Fruit fly (Drosophila melanogaster): ENCODE measurements around the gene CG10098.

CG10098 gene

DNA sequence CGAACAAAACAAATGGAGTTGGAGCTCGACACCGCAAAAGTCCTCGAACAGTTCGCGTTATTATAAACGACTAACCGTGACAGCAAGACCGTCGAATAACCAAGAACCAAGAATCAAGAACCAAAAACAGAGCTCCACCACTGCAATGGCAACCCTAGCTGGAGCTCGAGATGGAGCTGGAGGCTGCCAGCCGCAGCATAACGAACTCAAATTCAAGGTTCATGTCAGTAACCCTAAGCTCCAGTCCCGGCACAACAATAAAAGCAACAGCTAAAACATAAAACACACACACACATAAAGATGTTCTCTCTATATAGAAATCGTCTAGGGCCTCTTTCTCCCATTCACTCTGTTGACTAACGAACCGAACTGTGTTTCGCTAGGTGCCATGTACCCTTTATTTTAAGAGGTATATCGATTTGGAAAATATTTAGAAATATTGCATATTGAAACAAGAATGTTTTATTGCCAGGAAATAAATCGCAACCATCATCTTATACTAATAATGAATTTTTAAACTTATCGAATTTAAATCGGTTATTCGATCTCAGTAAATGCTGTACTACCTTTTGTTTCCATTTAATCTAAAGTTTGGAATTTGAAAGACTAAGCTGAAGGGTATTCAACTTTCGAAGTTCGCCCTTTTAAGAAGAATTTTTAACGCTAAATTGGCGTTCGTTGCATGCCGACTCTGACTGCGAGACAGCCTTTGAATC is 47.2 kb downstream of the CG10098 start (continued):
- no peak for TF ChIP-seq Nf-YC (tag; optimal IDR thresholded peaks at IDR 0.05)
- TF ChIP-seq CG12769 (tag; optimal IDR thresholded peaks at IDR 0.05) = no peak
- TF ChIP-seq CG4282 (GFP tag; optimal IDR thresholded peaks at IDR 0.05) = no peak
- 0 out of 2 replicates have a peak, but pooled peaks have one; percentile 23 for TF ChIP-seq vvl (GFP tag; IDR thresholded peaks at IDR 0.05)
- TF ChIP-seq MBD-R2 (GFP tag; IDR thresholded peaks at IDR 0.05) = no peak
- TF ChIP-seq crc (GFP tag; optimal IDR thresholded peaks at IDR 0.05) = no peak
- no peak for TF ChIP-seq CG2202 (tag; optimal IDR thresholded peaks at IDR 0.05)
- peak; percentile 0 for TF ChIP-seq dmrt99B (tag; optimal IDR thresholded peaks at IDR 0.05)
- TF ChIP-seq dpn (GFP tag; optimal IDR thresholded peaks at IDR 0.05) = no peak
- no peak for TF ChIP-seq dm (GFP tag; optimal IDR thresholded peaks at IDR 0.05)
- no peak for TF ChIP-seq B-H2 (GFP tag; optimal IDR thresholded peaks at IDR 0.05)
- TF ChIP-seq CG15601 (tag; optimal IDR thresholded peaks at IDR 0.05) = peak; percentile 28
- no peak for TF ChIP-seq cad (GFP tag; optimal IDR thresholded peaks at IDR 0.05)
- no peak for TF ChIP-seq CG5245 (GFP tag; optimal IDR thresholded peaks at IDR 0.05)
- TF ChIP-seq CG18262 (tag; optimal IDR thresholded peaks at IDR 0.05) = no peak
- TF ChIP-seq sisA (GFP tag; IDR thresholded peaks at IDR 0.05) = no peak
- no peak for TF ChIP-seq oc (tag; optimal IDR thresholded peaks at IDR 0.05)
- TF ChIP-seq CG1603 (tag; optimal IDR thresholded peaks at IDR 0.05) = no peak
- TF ChIP-seq phol (tag; optimal IDR thresholded peaks at IDR 0.05) = peak; percentile 19
- TF ChIP-seq CG13624 (GFP tag; optimal IDR thresholded peaks at IDR 0.05) = no peak
- no peak for TF ChIP-seq CG14050 (GFP tag; IDR thresholded peaks at IDR 0.05)
- no peak for TF ChIP-seq dati (GFP tag; IDR thresholded peaks at IDR 0.05)
- TF ChIP-seq Hsf (GFP tag; optimal IDR thresholded peaks at IDR 0.05) = peak; percentile 20
- no peak for TF ChIP-seq Drgx (GFP tag; IDR thresholded peaks at IDR 0.05)
- no peak for TF ChIP-seq Gug (GFP tag; IDR thresholded peaks at IDR 0.05)
- peak in 1 of 2 experiments; percentile 12 for TF ChIP-seq chif (GFP tag; optimal IDR thresholded peaks at IDR 0.05)
- TF ChIP-seq gro (GFP tag; optimal IDR thresholded peaks at IDR 0.05) = no peak
- peak; percentile 62 for TF ChIP-seq CG10979 (tag; optimal IDR thresholded peaks at IDR 0.05)
- TF ChIP-seq pb (GFP tag; optimal IDR thresholded peaks at IDR 0.05) = no peak
- TF ChIP-seq zfh1 (GFP tag; IDR thresholded peaks at IDR 0.05) = peak; percentile 57; the same call in 2 of the 3 replicates
- TF ChIP-seq sr (GFP tag; IDR thresholded peaks at IDR 0.05) = no peak
- TF ChIP-seq CG7372 (GFP tag; IDR thresholded peaks at IDR 0.05) = no peak
- no peak for TF ChIP-seq tap (tag; optimal IDR thresholded peaks at IDR 0.05)
- no peak for TF ChIP-seq nau (GFP tag; optimal IDR thresholded peaks at IDR 0.05)
- TF ChIP-seq CG11247 (GFP tag; IDR thresholded peaks at IDR 0.05) = no peak
- no peak for TF ChIP-seq CG7556 (GFP tag; optimal IDR thresholded peaks at IDR 0.05)
- no peak for TF ChIP-seq fru (optimal IDR thresholded peaks at IDR 0.05)
- TF ChIP-seq Fer2 (tag; optimal IDR thresholded peaks at IDR 0.05) = no peak
- TF ChIP-seq D (optimal IDR thresholded peaks at IDR 0.05) = no peak
- TF ChIP-seq D (GFP tag; optimal IDR thresholded peaks at IDR 0.05) = no peak
- TF ChIP-seq prd (optimal IDR thresholded peaks at IDR 0.05) = no peak
- TF ChIP-seq prd (GFP tag; IDR thresholded peaks at IDR 0.05) = peak; percentile 18; the same call in 1 of the 3 replicates
- no peak for TF ChIP-seq CG7987 (GFP tag; optimal IDR thresholded peaks at IDR 0.05)
- TF ChIP-seq CG10274 (GFP tag; optimal IDR thresholded peaks at IDR 0.05) = no peak
- TF ChIP-seq kah (GFP tag; optimal IDR thresholded peaks at IDR 0.05) = no peak
- TF ChIP-seq CG8089 (GFP tag; optimal IDR thresholded peaks at IDR 0.05) = no peak
- peak; percentile 2 for TF ChIP-seq tin (GFP tag; optimal IDR thresholded peaks at IDR 0.05)
- no peak for TF ChIP-seq chinmo (GFP tag; IDR thresholded peaks at IDR 0.05; ENCODE audit: partially characterized antibody)
- peak; percentile 23 for TF ChIP-seq nom (GFP tag; optimal IDR thresholded peaks at IDR 0.05)
- TF ChIP-seq CG3281 (GFP tag; optimal IDR thresholded peaks at IDR 0.05) = no peak
- no peak for TF ChIP-seq Abd-B (GFP tag; optimal IDR thresholded peaks at IDR 0.05)
